2 worm cellular contexts compared by ENCODE assay signal in the genomic region with DNA sequence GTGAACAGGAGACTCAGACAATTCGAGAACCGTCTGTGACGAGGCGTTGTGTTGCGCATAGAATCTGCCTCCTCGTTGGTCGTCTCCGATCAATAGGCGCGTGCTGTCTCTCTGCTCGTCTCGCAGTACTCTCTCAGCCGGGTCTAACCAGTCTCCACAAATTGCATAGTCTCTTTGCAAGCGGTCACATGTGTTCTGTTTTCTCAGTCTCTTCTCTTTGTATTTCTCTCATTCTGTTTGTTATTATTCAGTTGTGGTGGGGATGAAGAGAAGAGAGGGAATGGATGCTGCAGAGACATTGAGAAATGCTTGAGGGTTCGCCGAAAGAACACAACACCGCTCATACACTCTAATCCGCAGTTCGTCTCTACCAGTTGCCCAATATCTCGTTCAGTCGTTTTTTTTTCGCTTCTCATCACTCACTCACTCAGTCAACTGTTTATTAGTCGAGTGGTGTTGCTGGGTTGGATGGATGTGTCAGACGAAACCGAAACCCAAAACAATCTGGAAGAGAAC.
TF ChIP-seq lines count a peak whose summit lies in the region.

No protein-coding gene starts in this region.

TF ChIP-seq in whole organism, L1 larva, 84 proteins besides CTCF, POLR2A, EP300 and RAD21 (continued from another document):
- TF ChIP-seq ceh-88 (GFP tag; IDR thresholded peaks at IDR 0.05; lab: Robert Waterston, UW) (peak; percentile 83), sox-4 (tag; optimal IDR thresholded peaks at IDR 0.05; lab: Kevin White, UChicago) (peak; percentile 79), aha-1 (tag; optimal IDR thresholded peaks at IDR 0.05; lab: Kevin White, UChicago) (peak; percentile 79), lin-35 (GFP tag; optimal IDR thresholded peaks at IDR 0.05; lab: Kevin White, UChicago) (peak; percentile 86 to 89), tbx-2 (tag; optimal IDR thresholded peaks at IDR 0.05; lab: Kevin White, UChicago) (peak; percentile 99), fkh-8 (tag; optimal IDR thresholded peaks at IDR 0.05; lab: Kevin White, UChicago) (peak; percentile 98), nhr-84 (tag; optimal IDR thresholded peaks at IDR 0.05; lab: Kevin White, UChicago) (no peak), lir-3 (tag; optimal IDR thresholded peaks at IDR 0.05; lab: Kevin White, UChicago; ENCODE audit: poor library complexity) (peak; percentile 90), tlp-1 (tag; optimal IDR thresholded peaks at IDR 0.05; lab: Kevin White, UChicago) (no peak), fkh-4 (tag; optimal IDR thresholded peaks at IDR 0.05; lab: Kevin White, UChicago; ENCODE audit: borderline replicate concordance) (peak; percentile 33), efl-1 (optimal IDR thresholded peaks at IDR 0.05; lab: Kevin White, UChicago) (peak; percentile 89 to 93), efl-1 (GFP tag; optimal IDR thresholded peaks at IDR 0.05 in 1 of 2; lab: Kevin White, UChicago) (peak; percentile 71 to 96), ceh-82 (tag; optimal IDR thresholded peaks at IDR 0.05; lab: Kevin White, UChicago) (peak; percentile 78 to 97 (median 93)), lin-15B (tag; optimal IDR thresholded peaks at IDR 0.05; lab: Kevin White, UChicago) (peak; percentile 43), ztf-11 (tag; optimal IDR thresholded peaks at IDR 0.05; lab: Kevin White, UChicago) (peak in 1 of 2 experiments; percentile 77), nhr-85 (tag; lab: Kevin White, UChicago) (peak; percentile 98), nhr-11 (tag; optimal IDR thresholded peaks at IDR 0.05; lab: Kevin White, UChicago) (peak; percentile 95), hpl-2 (GFP tag; optimal IDR thresholded peaks at IDR 0.05; lab: Kevin White, UChicago) (peak; percentile 87), nhr-12 (tag; optimal IDR thresholded peaks at IDR 0.05; lab: Kevin White, UChicago) (peak; percentile 45), ztf-4 (tag; optimal IDR thresholded peaks at IDR 0.05; lab: Kevin White, UChicago) (peak; percentile 97), egl-27 (tag; optimal IDR thresholded peaks at IDR 0.05; lab: Kevin White, UChicago) (peak; percentile 93 to 96), nhr-28 (tag; optimal IDR thresholded peaks at IDR 0.05; lab: Kevin White, UChicago) (peak; percentile 61), irx-1 (tag; optimal IDR thresholded peaks at IDR 0.05; lab: Kevin White, UChicago) (peak; percentile 90), lsy-2 (tag; optimal IDR thresholded peaks at IDR 0.05; lab: Kevin White, UChicago) (peak; percentile 94 to 96), ces-1 (GFP tag; optimal IDR thresholded peaks at IDR 0.05; lab: Kevin White, UChicago) (no peak), isw-1 (GFP tag; IDR thresholded peaks at IDR 0.05; lab: Robert Waterston, UW) (peak; percentile 90), hlh-4 (tag; optimal IDR thresholded peaks at IDR 0.05; lab: Kevin White, UChicago) (no peak), zag-1 (tag; optimal IDR thresholded peaks at IDR 0.05; lab: Kevin White, UChicago) (peak; percentile 86)

TF ChIP-seq in whole organism, young adult, 124 proteins besides CTCF, POLR2A, EP300 and RAD21 (continued from another document):
- peak; percentile 90 for TF ChIP-seq chd-7 (tag; optimal IDR thresholded peaks at IDR 0.05; lab: Kevin White, UChicago)
- peak; percentile 92 for TF ChIP-seq nfyb-1 (GFP tag; IDR thresholded peaks at IDR 0.05; lab: Robert Waterston, UW)
- no peak for TF ChIP-seq efl-1 (GFP tag; optimal IDR thresholded peaks at IDR 0.05; lab: Kevin White, UChicago)
- TF ChIP-seq tbx-9 (tag; optimal IDR thresholded peaks at IDR 0.05; lab: Kevin White, UChicago; ENCODE audit: borderline replicate concordance) = no peak
- no peak for TF ChIP-seq hmg-20 (GFP tag; IDR thresholded peaks at IDR 0.05; lab: Robert Waterston, UW)
- TF ChIP-seq ceh-79 (tag; optimal IDR thresholded peaks at IDR 0.05; lab: Kevin White, UChicago) = no peak
- TF ChIP-seq fkh-3 (tag; optimal IDR thresholded peaks at IDR 0.05; lab: Kevin White, UChicago) = no peak
- TF ChIP-seq ccch-3 (GFP tag; optimal IDR thresholded peaks at IDR 0.05; lab: Kevin White, UChicago) = no peak
- TF ChIP-seq F55B11.4 (tag; optimal IDR thresholded peaks at IDR 0.05; lab: Kevin White, UChicago; ENCODE audit: borderline replicate concordance, insufficient read depth) = no peak
- peak; percentile 30 for TF ChIP-seq nhr-90 (tag; optimal IDR thresholded peaks at IDR 0.05; lab: Kevin White, UChicago)
- no peak for TF ChIP-seq dpl-1 (GFP tag; optimal IDR thresholded peaks at IDR 0.05; lab: Kevin White, UChicago)
- no peak for TF ChIP-seq ets-4 (GFP tag; optimal IDR thresholded peaks at IDR 0.05; lab: Kevin White, UChicago)
- no peak for TF ChIP-seq cebp-1 (GFP tag; IDR thresholded peaks at IDR 0.05; lab: Robert Waterston, UW)
- peak; percentile 93 for TF ChIP-seq cebp-1 (tag; optimal IDR thresholded peaks at IDR 0.05; lab: Kevin White, UChicago)
- TF ChIP-seq zfh-2 (GFP tag; conservative IDR thresholded peaks at IDR 0.05; lab: Robert Waterston, UW) = peak; percentile 96
- peak; percentile 70; the same call in 1 of the 2 replicates for TF ChIP-seq lin-26 (GFP tag; IDR thresholded peaks at IDR 0.05; lab: Robert Waterston, UW)
- TF ChIP-seq him-1 (tag; optimal IDR thresholded peaks at IDR 0.05; lab: Kevin White, UChicago) = no peak
- no peak for TF ChIP-seq aptf-2 (GFP tag; conservative IDR thresholded peaks at IDR 0.05; lab: Robert Waterston, UW)
- peak; percentile 94 for TF ChIP-seq ztf-26 (tag; optimal IDR thresholded peaks at IDR 0.05; lab: Kevin White, UChicago)
- no peak for TF ChIP-seq ztf-6 (GFP tag; IDR thresholded peaks at IDR 0.05; lab: Robert Waterston, UW)
- no peak for TF ChIP-seq nfya-2 (GFP tag; IDR thresholded peaks at IDR 0.05; lab: Robert Waterston, UW)
- peak; percentile 64 for TF ChIP-seq die-1 (tag; optimal IDR thresholded peaks at IDR 0.05; lab: Kevin White, UChicago)
- TF ChIP-seq snpc-1.1 (tag; optimal IDR thresholded peaks at IDR 0.05; lab: Kevin White, UChicago; ENCODE audit: insufficient read depth) = peak; percentile 5
- TF ChIP-seq somi-1 (GFP tag; optimal IDR thresholded peaks at IDR 0.05; lab: Kevin White, UChicago) = peak; percentile 98
- no peak for TF ChIP-seq Y79H2A.3 (GFP tag; conservative IDR thresholded peaks at IDR 0.05; lab: Robert Waterston, UW)
- peak; percentile 78 for TF ChIP-seq mcd-1 (GFP tag; IDR thresholded peaks at IDR 0.05; lab: Robert Waterston, UW)
- peak; percentile 88 for TF ChIP-seq ZK185.1 (tag; optimal IDR thresholded peaks at IDR 0.05; lab: Kevin White, UChicago; ENCODE audit: poor library complexity, severe bottlenecking)
TF ChIP-seq in whole organism, young adult: peak in this region for 59.
